Fruit fly (Drosophila melanogaster) S2 (cell line): ENCODE measurements around the gene lectin-37Db.

ENCODE experiments used
- CG8478 ChIP-seq: fragments of >200 bp; optimal IDR thresholded peaks from 2 replicates; lab custom pipeline; 2018
- CTCF ChIP-seq, 2 experiments: fragments of >200 bp; optimal IDR thresholded peaks; 2 replicates each; lab custom pipeline; 2018

DNA sequence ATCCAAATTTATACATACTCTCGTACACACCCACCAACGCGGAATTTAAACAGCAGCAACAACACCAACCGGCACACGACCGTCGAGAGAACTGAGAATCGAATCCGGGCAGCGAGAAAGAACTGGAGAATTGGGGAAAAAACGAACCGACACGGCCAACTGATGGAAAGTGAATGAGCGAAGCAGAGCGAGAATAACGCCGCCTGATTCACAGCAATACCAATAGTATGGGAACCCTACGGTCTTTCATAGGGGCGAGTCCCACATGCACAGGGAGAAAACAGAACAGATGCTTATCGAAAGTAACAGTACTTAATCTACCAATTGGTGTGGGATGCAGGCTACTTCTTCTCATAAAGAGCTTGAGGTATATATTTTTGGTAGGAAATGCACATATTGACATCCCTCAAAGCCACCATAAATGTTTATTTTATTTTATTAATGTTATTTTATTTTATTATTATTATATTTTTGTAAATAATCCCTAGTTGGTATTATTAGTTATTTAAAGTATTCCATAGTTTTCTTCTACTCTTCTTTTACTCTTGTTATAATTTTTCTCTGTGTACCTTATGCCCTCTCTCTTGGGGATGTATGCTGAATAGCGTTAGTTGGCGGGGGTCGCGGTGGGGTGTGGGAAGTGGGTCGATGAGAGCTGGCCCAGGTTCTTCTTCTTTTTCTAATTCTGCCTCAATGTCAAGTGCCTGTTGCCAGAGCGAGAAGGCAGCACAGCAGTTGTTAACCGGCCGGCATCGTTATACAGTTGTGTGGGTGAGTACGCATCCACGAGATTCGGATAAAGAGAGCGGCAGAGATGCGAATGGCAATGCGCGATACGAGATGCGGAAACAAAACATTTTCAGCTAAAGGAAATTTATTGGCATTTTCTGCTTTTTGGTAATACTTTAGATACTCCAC is 20.3 kb upstream of the lectin-37Db start, which contains the start of gene CG17544:
- TF ChIP-seq CTCF (optimal IDR thresholded peaks at IDR 0.05; lab: Kevin White, UChicago) (no peak), CG8478 (lab: Kevin White, UChicago) (no peak)
